Worm (Caenorhabditis elegans) whole organism, early embryonic: ENCODE measurements around the gene ant-1.1.

Experiments used
- ceh-13 ChIP-seq: fragments of 200-800 bp; sonication (Bioruptor generic); optimal IDR thresholded peaks from 2 replicates; lab custom pipeline; 2018; ENCODE audit warnings: mild to moderate bottlenecking, missing genetic modification characterization, missing compliant biosample characterization
- hmg-4 ChIP-seq: fragments of 200-800 bp; sonication (Bioruptor generic); optimal IDR thresholded peaks from 2 replicates; lab custom pipeline; 2018; ENCODE audit warnings: mild to moderate bottlenecking, missing genetic modification characterization, missing compliant biosample characterization

ce11 chrIII:13434404-13434803 is 28.6 kb upstream of the ant-1.1 start, which contains the start of gene F45G2.7:
- TF ChIP-seq hmg-4, result no peak
- TF ChIP-seq ceh-13 (GFP tag; lab: Kevin White, UChicago), result no peak
